Worm (Caenorhabditis elegans) whole organism, L1 larva: ENCODE results near the gene C29F3.7.

Source experiments
- C04F5.9 ChIP-seq: sonication (generic microtip); optimal IDR thresholded peaks from 2 replicates; lab custom pipeline; 2016; ENCODE audit warnings: missing genetic modification characterization, missing compliant biosample characterization
- C34B4.2 ChIP-seq: sonication (generic microtip); optimal IDR thresholded peaks from 2 replicates; lab custom pipeline; 2017; ENCODE audit warnings: mild to moderate bottlenecking, missing genetic modification characterization, missing compliant biosample characterization
- Y116A8C.19 ChIP-seq: sonication (generic microtip); optimal IDR thresholded peaks from 2 replicates; lab custom pipeline; 2016; ENCODE audit warnings: missing compliant biosample characterization, missing genetic modification characterization, borderline replicate concordance
- alr-1 ChIP-seq: fragments of 200-800 bp; sonication (Bioruptor generic); optimal IDR thresholded peaks from 2 replicates; lab custom pipeline; 2018; ENCODE audit warnings: borderline replicate concordance, mild to moderate bottlenecking, missing genetic modification characterization, missing compliant biosample characterization
- aly-2 ChIP-seq: fragments of 150-350 bp; optimal IDR thresholded peaks from 2 replicates; lab custom pipeline; 2014; ENCODE audit warnings: missing biosample characterization, missing genetic modification characterization
- blmp-1 ChIP-seq: fragments of 150-350 bp; optimal IDR thresholded peaks from 2 replicates; lab custom pipeline; 2014; ENCODE audit warnings: missing biosample characterization, missing genetic modification characterization
- ceh-63 ChIP-seq: fragments of 200-800 bp; sonication (Bioruptor generic); optimal IDR thresholded peaks from 2 replicates; lab custom pipeline; 2018; ENCODE audit warnings: mild to moderate bottlenecking, missing genetic modification characterization, missing compliant biosample characterization
- ceh-90 ChIP-seq: sonication (generic microtip); optimal IDR thresholded peaks from 2 replicates; lab custom pipeline; 2016; ENCODE audit warnings: missing genetic modification characterization, missing compliant biosample characterization
- dpl-1 ChIP-seq, 3 experiments: fragments of 150-350 bp in 2 of 3; sonication (generic microtip) in 1 of 3; optimal IDR thresholded peaks; 2 replicates each; lab custom pipeline; 2014 to 2017; ENCODE audit warnings: missing biosample characterization in 3 of 3, missing genetic modification characterization in 3 of 3, missing genetic modification reagents in 3 of 3
- efl-1 ChIP-seq, 4 experiments: fragments of 150-350 bp; optimal IDR thresholded peaks in 3 of 4; peaks in 1 of 4; 1 replicate in 1 of 4; 2 replicates in 3 of 4; lab custom pipeline; 2014; ENCODE audit warnings: missing biosample characterization in 2 of 4, missing genetic modification characterization in 2 of 4, missing genetic modification reagents in 2 of 4
- elt-2 ChIP-seq: sonication (generic microtip); optimal IDR thresholded peaks from 2 replicates; lab custom pipeline; 2016; ENCODE audit warnings: missing genetic modification characterization, mild to moderate bottlenecking, inconsistent platforms, missing compliant biosample characterization, missing genetic modification reagents
- fkh-8 ChIP-seq: sonication (generic microtip); optimal IDR thresholded peaks from 2 replicates; lab custom pipeline; 2016; ENCODE audit warnings: mild to moderate bottlenecking, missing genetic modification characterization, missing compliant biosample characterization
- fos-1 ChIP-seq: fragments of 150-350 bp; optimal IDR thresholded peaks from 2 replicates; lab custom pipeline; 2014; ENCODE audit warnings: missing biosample characterization, missing genetic modification characterization
- hlh-17 ChIP-seq: fragments of 200-800 bp; sonication (Bioruptor generic); optimal IDR thresholded peaks from 2 replicates; lab custom pipeline; 2018; ENCODE audit warnings: missing genetic modification characterization, mild to moderate bottlenecking, missing compliant biosample characterization, moderate library complexity, borderline replicate concordance
- lin-13 ChIP-seq: fragments of 150-350 bp; optimal IDR thresholded peaks from 2 replicates; lab custom pipeline; 2014; ENCODE audit warnings: missing biosample characterization, missing genetic modification reagents, missing genetic modification characterization
- lin-14 ChIP-seq: fragments of 200-800 bp; sonication (Bioruptor generic); optimal IDR thresholded peaks from 2 replicates; lab custom pipeline; 2018; ENCODE audit warnings: mild to moderate bottlenecking, missing genetic modification characterization, moderate library complexity, missing compliant biosample characterization
- lin-35 ChIP-seq, 2 experiments: fragments of 150-350 bp; optimal IDR thresholded peaks; 2 replicates each; lab custom pipeline; 2014; ENCODE audit warnings: missing biosample characterization in 2 of 2, missing genetic modification characterization in 2 of 2, missing genetic modification reagents in 2 of 2
- lsy-2 ChIP-seq, 2 experiments: fragments of 150-350 bp; optimal IDR thresholded peaks; 2 replicates each; lab custom pipeline; 2014; ENCODE audit warnings: missing biosample characterization in 2 of 2, missing genetic modification characterization in 2 of 2
- mdl-1 ChIP-seq, 2 experiments: fragments of 150-350 bp; optimal IDR thresholded peaks; 2 replicates each; lab custom pipeline; 2014 to 2017; ENCODE audit warnings: missing biosample characterization in 2 of 2, missing genetic modification characterization in 2 of 2, inconsistent platforms in 1 of 2
- mep-1 ChIP-seq: fragments of 150-350 bp; optimal IDR thresholded peaks from 2 replicates; lab custom pipeline; 2014; ENCODE audit warnings: missing biosample characterization, missing genetic modification characterization
- nhr-237 ChIP-seq: fragments of 150-350 bp; optimal IDR thresholded peaks from 2 replicates; lab custom pipeline; 2014; ENCODE audit warnings: missing biosample characterization, missing genetic modification characterization
- nhr-47 ChIP-seq: sonication (generic microtip); optimal IDR thresholded peaks from 2 replicates; lab custom pipeline; 2016; ENCODE audit warnings: mild to moderate bottlenecking, missing genetic modification characterization, moderate library complexity, missing compliant biosample characterization
- nhr-71 ChIP-seq: sonication (generic microtip); optimal IDR thresholded peaks from 2 replicates; lab custom pipeline; 2016; ENCODE audit warnings: mild to moderate bottlenecking, missing genetic modification characterization, moderate library complexity, missing compliant biosample characterization
- nhr-85 ChIP-seq: sonication (generic microtip); peaks from one replicate; lab custom pipeline; 2016; ENCODE audit warnings: missing genetic modification characterization, inconsistent platforms, missing compliant biosample characterization
- nhr-90 ChIP-seq: sonication (generic microtip); optimal IDR thresholded peaks from 2 replicates; lab custom pipeline; 2016; ENCODE audit warnings: mild to moderate bottlenecking, missing genetic modification characterization, missing compliant biosample characterization; ENCODE audit not compliant: poor library complexity
- pag-3 ChIP-seq: sonication (generic microtip); optimal IDR thresholded peaks from 2 replicates; lab custom pipeline; 2017; ENCODE audit warnings: missing genetic modification characterization, mild to moderate bottlenecking, missing compliant biosample characterization, antibody characterized with exemption, borderline replicate concordance; ENCODE audit not compliant: insufficient read depth
- pax-3 ChIP-seq: fragments of 200-800 bp; sonication (Bioruptor generic); optimal IDR thresholded peaks from 2 replicates; lab custom pipeline; 2018; ENCODE audit warnings: mild to moderate bottlenecking, missing genetic modification characterization, moderate library complexity, missing compliant biosample characterization
- pqm-1 ChIP-seq: sonication (generic microtip); optimal IDR thresholded peaks from 3 replicates; lab custom pipeline; 2017; ENCODE audit warnings: missing biosample characterization, missing genetic modification characterization
- rnt-1 ChIP-seq: sonication (generic microtip); optimal IDR thresholded peaks from 2 replicates; lab custom pipeline; 2016; ENCODE audit warnings: mild to moderate bottlenecking, missing genetic modification characterization, moderate library complexity, missing compliant biosample characterization
- skn-1 ChIP-seq: fragments of 150-350 bp; optimal IDR thresholded peaks from 2 replicates; lab custom pipeline; 2014; ENCODE audit warnings: missing biosample characterization, missing genetic modification characterization
- sox-4 ChIP-seq: sonication (generic microtip); optimal IDR thresholded peaks from 2 replicates; lab custom pipeline; 2016; ENCODE audit warnings: missing genetic modification characterization, missing compliant biosample characterization
- swsn-7 ChIP-seq: sonication (generic microtip); optimal IDR thresholded peaks from 2 replicates; lab custom pipeline; 2016; ENCODE audit warnings: missing genetic modification characterization, missing compliant biosample characterization
- tlp-1 ChIP-seq: fragments of 150-350 bp; optimal IDR thresholded peaks from 2 replicates; lab custom pipeline; 2014; ENCODE audit warnings: missing biosample characterization, missing genetic modification characterization
- unc-98 ChIP-seq: fragments of 200-800 bp; sonication (Bioruptor generic); IDR thresholded peaks from 2 replicates; pipeline ENCODE4 v1.3.6; 2022; ENCODE audit warnings: missing genetic modification characterization, missing compliant biosample characterization
- vab-15 ChIP-seq: sonication (generic microtip); optimal IDR thresholded peaks from 2 replicates; lab custom pipeline; 2017; ENCODE audit warnings: missing genotype, mild to moderate bottlenecking, missing genetic modification characterization, missing compliant biosample characterization
- zag-1 ChIP-seq: fragments of 150-350 bp; optimal IDR thresholded peaks from 2 replicates; lab custom pipeline; 2014; ENCODE audit warnings: missing biosample characterization, missing genetic modification characterization
- ztf-4 ChIP-seq: fragments of 150-350 bp; optimal IDR thresholded peaks from 2 replicates; lab custom pipeline; 2014; ENCODE audit warnings: missing biosample characterization, missing genetic modification characterization

Gene C29F3.7

ce11 chrV:15388820-15389384 lies 34.2 kb downstream of the C29F3.7 start, which contains the start of gene srh-170 (continued):
- peak; percentile 11 for TF ChIP-seq nhr-71
- TF ChIP-seq dpl-1 (GFP tag; optimal IDR thresholded peaks at IDR 0.05; lab: Kevin White, UChicago): peak in 2 of 3 experiments; percentile 16 to 52
- no peak for TF ChIP-seq zag-1 (tag; lab: Kevin White, UChicago)
- no peak for TF ChIP-seq nhr-237 (tag; lab: Kevin White, UChicago)

DNA sequence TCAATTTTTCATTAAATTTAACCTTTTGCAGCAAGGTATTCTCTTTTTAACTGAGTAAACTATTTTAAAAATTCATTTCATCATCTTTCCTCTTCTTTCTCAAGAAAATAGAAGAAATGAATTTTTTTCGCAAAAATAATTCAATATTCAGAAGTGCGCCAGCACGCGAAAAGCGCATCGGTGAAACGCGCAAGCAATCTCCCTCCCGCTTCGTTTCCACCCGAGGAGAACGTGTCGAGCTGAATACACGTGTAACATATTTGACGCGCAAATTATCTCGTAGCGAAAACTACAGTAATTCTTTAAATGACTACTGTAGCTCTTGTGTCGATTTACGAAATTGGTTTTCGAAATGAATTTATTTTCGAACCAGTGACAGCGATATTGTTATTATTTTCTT lies 37.4 kb downstream of the C29F3.7 start:
- no peak for TF ChIP-seq lin-14 (GFP tag; lab: Kevin White, UChicago)
- TF ChIP-seq nhr-85: no peak

ce11 chrV:15394906-15395305 lies 40.2 kb downstream of the C29F3.7 start, which contains the start of gene T06E6.1:
Gene T06E6.1, minus strand, starts transcription at chrV:15394961.
- TF ChIP-seq swsn-7 (tag; lab: Kevin White, UChicago): no peak
- no peak for TF ChIP-seq fkh-8 (tag; lab: Kevin White, UChicago)
- no peak for TF ChIP-seq skn-1 (tag; lab: Kevin White, UChicago)
- no peak for TF ChIP-seq elt-2 (tag; lab: Kevin White, UChicago)
- TF ChIP-seq alr-1 (tag; lab: Kevin White, UChicago): no peak
- TF ChIP-seq Y116A8C.19: no peak
- no peak for TF ChIP-seq hlh-17 (GFP tag; lab: Kevin White, UChicago)
- TF ChIP-seq pag-3 (tag; lab: Kevin White, UChicago): no peak
- no peak for TF ChIP-seq lin-13
- peak; percentile 39 to 78 for TF ChIP-seq efl-1 (optimal IDR thresholded peaks at IDR 0.05; lab: Kevin White, UChicago)
- TF ChIP-seq efl-1 (GFP tag; optimal IDR thresholded peaks at IDR 0.05 in 1 of 2; lab: Kevin White, UChicago): peak; percentile 86 to 98
- no peak for TF ChIP-seq mdl-1 (tag; optimal IDR thresholded peaks at IDR 0.05; lab: Kevin White, UChicago)
- no peak for TF ChIP-seq ztf-4 (tag; lab: Kevin White, UChicago)
- TF ChIP-seq dpl-1 (GFP tag; optimal IDR thresholded peaks at IDR 0.05; lab: Kevin White, UChicago): peak; percentile 66 to 86 (median 77)
- no peak for TF ChIP-seq nhr-237 (tag; lab: Kevin White, UChicago)
- peak in 1 of 2 experiments; percentile 7 for TF ChIP-seq lsy-2 (tag; optimal IDR thresholded peaks at IDR 0.05; lab: Kevin White, UChicago)
- peak; percentile 68 to 90 for TF ChIP-seq lin-35 (GFP tag; optimal IDR thresholded peaks at IDR 0.05; lab: Kevin White, UChicago)

DNA sequence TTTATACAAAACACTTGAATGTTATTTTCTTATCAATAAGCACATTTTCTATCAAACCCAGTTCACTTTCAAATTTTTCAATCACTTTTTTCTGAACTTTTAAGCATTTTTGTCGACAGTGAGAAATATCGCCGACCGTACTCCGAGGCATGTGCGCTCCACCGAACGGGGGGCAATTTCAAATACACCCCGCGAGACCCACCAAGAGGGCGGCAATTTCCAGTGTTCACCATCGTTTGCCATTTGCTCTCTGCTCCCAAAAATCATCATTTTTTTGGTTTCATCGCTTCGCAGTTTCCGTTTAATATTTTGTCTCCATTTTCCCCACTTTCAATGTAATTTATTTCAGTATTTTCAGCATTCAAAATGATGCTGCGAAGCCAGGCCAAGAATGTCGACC lies 40.6 kb downstream of the C29F3.7 start, which contains the start of gene cyb-3:
Gene cyb-3 (plus strand): TSS at position 350 of the 400 bp plus-strand sequence.
- TF ChIP-seq efl-1 (optimal IDR thresholded peaks at IDR 0.05; lab: Kevin White, UChicago) (no peak), efl-1 (GFP tag; optimal IDR thresholded peaks at IDR 0.05 in 1 of 2; lab: Kevin White, UChicago) (peak in 1 of 2 experiments; percentile 95), lin-35 (GFP tag; optimal IDR thresholded peaks at IDR 0.05; lab: Kevin White, UChicago) (peak in 1 of 2 experiments; percentile 7), pax-3 (tag; lab: Kevin White, UChicago) (no peak)

ce11 chrV:15397139-15397538 lies 42.4 kb downstream of the C29F3.7 start:
- no peak for TF ChIP-seq lin-35 (GFP tag; optimal IDR thresholded peaks at IDR 0.05; lab: Kevin White, UChicago)
- no peak for TF ChIP-seq hlh-17 (GFP tag; lab: Kevin White, UChicago)

ce11 chrV:15398728-15399127 lies 44.0 kb downstream of the C29F3.7 start, which contains the start of gene fbxa-199:
Gene fbxa-199, minus strand, starts transcription at chrV:15398828.
- TF ChIP-seq ceh-90 (tag; lab: Kevin White, UChicago) (no peak), lsy-2 (tag; optimal IDR thresholded peaks at IDR 0.05; lab: Kevin White, UChicago) (no peak), ceh-63 (GFP tag; lab: Kevin White, UChicago) (no peak), C04F5.9 (tag; lab: Kevin White, UChicago) (no peak), sox-4 (tag; lab: Kevin White, UChicago) (no peak), blmp-1 (no peak), rnt-1 (tag; lab: Kevin White, UChicago) (no peak), mep-1 (tag; lab: Kevin White, UChicago) (no peak), nhr-71 (no peak), nhr-47 (tag; lab: Kevin White, UChicago) (no peak), tlp-1 (tag; lab: Kevin White, UChicago) (no peak), pqm-1 (tag; lab: Kevin White, UChicago) (no peak), unc-98 (GFP tag; lab: Robert Waterston, UW) (no peak), fos-1 (no peak), elt-2 (tag; lab: Kevin White, UChicago) (no peak), nhr-90 (tag; lab: Kevin White, UChicago) (no peak), C34B4.2 (tag; lab: Kevin White, UChicago) (no peak), vab-15 (tag; lab: Kevin White, UChicago) (no peak), aly-2 (no peak)
